Fruit fly (Drosophila melanogaster): ENCODE results near the gene CG3609.
A peak's percentile ranks its signal among the peaks of the same experiment; 100 is the strongest.

CG3609 gene

DNA sequence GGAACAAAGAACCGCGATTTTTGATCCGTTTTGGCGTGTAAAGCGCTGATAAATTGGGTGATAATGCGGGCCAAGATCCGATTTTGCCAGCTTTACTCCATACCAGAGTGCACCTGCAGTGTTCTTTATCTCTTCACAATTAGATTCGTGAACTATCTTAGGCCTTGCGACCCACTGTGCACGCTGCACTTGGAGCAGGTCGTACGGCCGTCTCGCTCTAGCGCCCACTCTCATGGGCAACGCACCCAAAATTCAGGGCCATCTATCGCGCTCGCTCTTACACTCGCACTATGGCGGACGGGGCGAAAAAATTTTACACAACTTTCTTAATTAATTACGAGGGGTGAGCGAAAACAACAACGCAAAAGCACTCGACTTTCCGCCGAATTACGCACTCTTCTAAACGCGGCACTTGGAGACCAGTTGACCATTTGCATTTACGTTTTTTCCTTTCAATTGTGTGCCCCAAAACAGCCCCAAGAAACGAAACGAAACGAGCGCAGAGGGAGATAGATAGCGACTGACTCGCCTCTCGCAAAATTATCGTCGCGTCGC lies 10.2 kb downstream of the CG3609 start (continued):
- TF ChIP-seq CG1792 (GFP tag; optimal IDR thresholded peaks at IDR 0.05) = no peak
- TF ChIP-seq Med (GFP tag) = peak; percentile 84
- TF ChIP-seq MBD-R2 (GFP tag; IDR thresholded peaks at IDR 0.05) = peak; percentile 15; the same call in 1 of the 2 replicates
- no peak for TF ChIP-seq en (GFP tag; optimal IDR thresholded peaks at IDR 0.05)
- TF ChIP-seq CG6254 (GFP tag; optimal IDR thresholded peaks at IDR 0.05) = no peak
- TF ChIP-seq sr (GFP tag; IDR thresholded peaks at IDR 0.05) = peak; percentile 39; the same call in 1 of the 3 replicates
- no peak for TF ChIP-seq CG43689 (GFP tag; IDR thresholded peaks at IDR 0.05)
- TF ChIP-seq hkb (optimal IDR thresholded peaks at IDR 0.05) = no peak
- TF ChIP-seq hkb (GFP tag; IDR thresholded peaks at IDR 0.05) = peak; percentile 25; the same call in 1 of the 2 replicates
- peak; percentile 98 for TF ChIP-seq CG10321 (GFP tag; IDR thresholded peaks at IDR 0.05)
- TF ChIP-seq al (GFP tag; IDR thresholded peaks at IDR 0.05) = no peak
- no peak for TF ChIP-seq pho (GFP tag; optimal IDR thresholded peaks at IDR 0.05)
- peak; percentile 41 for TF ChIP-seq slbo (GFP tag; IDR thresholded peaks at IDR 0.05)
- no peak for TF ChIP-seq caup (GFP tag; optimal IDR thresholded peaks at IDR 0.05; ENCODE audit: severe bottlenecking)
- no peak for TF ChIP-seq Gug (GFP tag; IDR thresholded peaks at IDR 0.05)
- TF ChIP-seq CG1603 (tag; optimal IDR thresholded peaks at IDR 0.05) = no peak
- TF ChIP-seq corto (GFP tag; optimal IDR thresholded peaks at IDR 0.05) = no peak
- TF ChIP-seq CG12942 (GFP tag; optimal IDR thresholded peaks at IDR 0.05) = no peak
- no peak for TF ChIP-seq CG10565 (GFP tag; optimal IDR thresholded peaks at IDR 0.05)
- TF ChIP-seq Dfd (GFP tag; optimal IDR thresholded peaks at IDR 0.05) = no peak
- no peak for TF ChIP-seq CG17186 (GFP tag; optimal IDR thresholded peaks at IDR 0.05)
- peak; percentile 72 for TF ChIP-seq bbx (GFP tag; IDR thresholded peaks at IDR 0.05; ENCODE audit: partially characterized antibody)
- TF ChIP-seq twi (tag; optimal IDR thresholded peaks at IDR 0.05) = no peak
- TF ChIP-seq Gsc (GFP tag; IDR thresholded peaks at IDR 0.05) = no peak
- TF ChIP-seq slp2 (GFP tag; optimal IDR thresholded peaks at IDR 0.05) = no peak
- no peak for TF ChIP-seq wek (GFP tag; optimal IDR thresholded peaks at IDR 0.05)
- TF ChIP-seq CG10462 (GFP tag; optimal IDR thresholded peaks at IDR 0.05) = no peak
- TF ChIP-seq vnd (GFP tag; IDR thresholded peaks at IDR 0.05; ENCODE audit: partially characterized antibody) = peak; percentile 66
- TF ChIP-seq Bdp1 (GFP tag; optimal IDR thresholded peaks at IDR 0.05) = no peak
- peak; percentile 36; the same call in 1 of the 2 replicates for TF ChIP-seq esg (GFP tag; conservative IDR thresholded peaks at IDR 0.05)
- peak; percentile 44; the same call in 2 of the 3 replicates for TF ChIP-seq HLH4C (GFP tag; IDR thresholded peaks at IDR 0.05; ENCODE audit: partially characterized antibody)
- peak; percentile 95 for TF ChIP-seq CG1832 (GFP tag; optimal IDR thresholded peaks at IDR 0.05)
- no peak for TF ChIP-seq Dp (GFP tag; optimal IDR thresholded peaks at IDR 0.05)
- TF ChIP-seq CG33557 (GFP tag; optimal IDR thresholded peaks at IDR 0.05) = no peak
- no peak for TF ChIP-seq CG12659 (GFP tag; optimal IDR thresholded peaks at IDR 0.05)
- no peak for TF ChIP-seq CG1647 (GFP tag; optimal IDR thresholded peaks at IDR 0.05)
- no peak for TF ChIP-seq CG11695 (GFP tag; IDR thresholded peaks at IDR 0.05)
- TF ChIP-seq CG14014 (GFP tag; IDR thresholded peaks at IDR 0.05) = 0 out of 2 replicates have a peak, but pooled peaks have one; percentile 13
- no peak for TF ChIP-seq grau (tag; optimal IDR thresholded peaks at IDR 0.05)
- 0 out of 3 replicates have a peak, but pooled peaks have one; percentile 28 for TF ChIP-seq CG14860 (GFP tag; IDR thresholded peaks at IDR 0.05; ENCODE audit: partially characterized antibody)
- TF ChIP-seq CG2678 (tag; optimal IDR thresholded peaks at IDR 0.05) = no peak
- no peak for TF ChIP-seq CG6689 (GFP tag; IDR thresholded peaks at IDR 0.05)
- TF ChIP-seq Awh (GFP tag; IDR thresholded peaks at IDR 0.05) = no peak
- peak; percentile 63; the same call in 1 of the 3 replicates for TF ChIP-seq hb (GFP tag; IDR thresholded peaks at IDR 0.05; ENCODE audit: partially characterized antibody)
- no peak for TF ChIP-seq lilli (GFP tag; optimal IDR thresholded peaks at IDR 0.05)
- TF ChIP-seq sob (GFP tag; IDR thresholded peaks at IDR 0.05) = no peak
- TF ChIP-seq chinmo (GFP tag; IDR thresholded peaks at IDR 0.05; ENCODE audit: partially characterized antibody) = peak; percentile 98
- no peak for TF ChIP-seq Dip2 (GFP tag; IDR thresholded peaks at IDR 0.05)
- TF ChIP-seq prd (optimal IDR thresholded peaks at IDR 0.05) = no peak
- peak; percentile 34; the same call in 1 of the 3 replicates for TF ChIP-seq prd (GFP tag; IDR thresholded peaks at IDR 0.05)
- TF ChIP-seq Tbp (GFP tag; optimal IDR thresholded peaks at IDR 0.05) = no peak
